Fruit fly (Drosophila melanogaster): ENCODE results near the gene Smyd3.

Smyd3 gene

dm6 chrX:2581793-2582503 is 26.7 kb downstream of the Smyd3 start (continued):
- TF ChIP-seq sd (tag; optimal IDR thresholded peaks at IDR 0.05) = peak; percentile 52
- peak; percentile 84 for TF ChIP-seq her (GFP tag; optimal IDR thresholded peaks at IDR 0.05)
- no peak for TF ChIP-seq yki (optimal IDR thresholded peaks at IDR 0.05)
- TF ChIP-seq gem (tag; optimal IDR thresholded peaks at IDR 0.05) = peak; percentile 80
- TF ChIP-seq corto (GFP tag; optimal IDR thresholded peaks at IDR 0.05) = no peak
- no peak for TF ChIP-seq Lhr (GFP tag; optimal IDR thresholded peaks at IDR 0.05)
- peak; percentile 39 for TF ChIP-seq Blimp-1 (GFP tag; optimal IDR thresholded peaks at IDR 0.05)
- no peak for TF ChIP-seq insv (GFP tag; optimal IDR thresholded peaks at IDR 0.05)
- peak; percentile 70 for TF ChIP-seq CG7357 (GFP tag; IDR thresholded peaks at IDR 0.05)
- no peak for TF ChIP-seq sc (optimal IDR thresholded peaks at IDR 0.05)
- TF ChIP-seq sc (GFP tag; optimal IDR thresholded peaks at IDR 0.05) = no peak
- peak; percentile 80 for TF ChIP-seq Side (GFP tag; optimal IDR thresholded peaks at IDR 0.05)
- TF ChIP-seq prd (optimal IDR thresholded peaks at IDR 0.05) = no peak
- TF ChIP-seq prd (GFP tag; IDR thresholded peaks at IDR 0.05) = peak; percentile 86
- TF ChIP-seq tgo (GFP tag; IDR thresholded peaks at IDR 0.05) = peak; percentile 78
- peak; percentile 79 for TF ChIP-seq CG11456 (GFP tag; IDR thresholded peaks at IDR 0.05)
- no peak for TF ChIP-seq Stat92E (GFP tag; optimal IDR thresholded peaks at IDR 0.05)
- TF ChIP-seq pfk (GFP tag; optimal IDR thresholded peaks at IDR 0.05) = no peak
- TF ChIP-seq CG7963 (GFP tag; IDR thresholded peaks at IDR 0.05; ENCODE audit: partially characterized antibody) = no peak
- TF ChIP-seq CG11696 (GFP tag; IDR thresholded peaks at IDR 0.05) = 0 out of 2 replicates have a peak, but pooled peaks have one; percentile 29
- peak; percentile 54 for TF ChIP-seq CG2712 (tag; optimal IDR thresholded peaks at IDR 0.05)
- peak; percentile 23 for TF ChIP-seq CG10274 (GFP tag; optimal IDR thresholded peaks at IDR 0.05)
- peak; percentile 59 for TF ChIP-seq CG12219 (GFP tag; optimal IDR thresholded peaks at IDR 0.05)
- no peak for TF ChIP-seq CG10565 (GFP tag; optimal IDR thresholded peaks at IDR 0.05)
- peak; percentile 35 for TF ChIP-seq CG13123 (GFP tag; optimal IDR thresholded peaks at IDR 0.05)
- TF ChIP-seq chn (GFP tag; optimal IDR thresholded peaks at IDR 0.05) = peak; percentile 29
- TF ChIP-seq mld (GFP tag; IDR thresholded peaks at IDR 0.05; ENCODE audit: partially characterized antibody) = no peak
- TF ChIP-seq Dll (GFP tag; IDR thresholded peaks at IDR 0.05; ENCODE audit: partially characterized antibody) = no peak
- TF ChIP-seq inv (GFP tag; IDR thresholded peaks at IDR 0.05; ENCODE audit: partially characterized antibody) = no peak
- peak; percentile 29 for TF ChIP-seq oc (tag; optimal IDR thresholded peaks at IDR 0.05)
- TF ChIP-seq CoRest (tag; optimal IDR thresholded peaks at IDR 0.05) = peak; percentile 52
- peak; percentile 95 for TF ChIP-seq lab (GFP tag; optimal IDR thresholded peaks at IDR 0.05)
- TF ChIP-seq CG9215 (GFP tag; IDR thresholded peaks at IDR 0.05) = peak; percentile 69
- no peak for TF ChIP-seq CG34376 (GFP tag; optimal IDR thresholded peaks at IDR 0.05)
- peak; percentile 78 for TF ChIP-seq CG6854 (GFP tag; optimal IDR thresholded peaks at IDR 0.05)
- no peak for TF ChIP-seq CG6791 (GFP tag; IDR thresholded peaks at IDR 0.05; ENCODE audit: partially characterized antibody)
- peak; percentile 1 for TF ChIP-seq CG17829 (tag; optimal IDR thresholded peaks at IDR 0.05)
- peak; percentile 71; the same call in 2 of the 3 replicates for TF ChIP-seq CG11093 (GFP tag; IDR thresholded peaks at IDR 0.05)
- TF ChIP-seq CG10267 (tag; optimal IDR thresholded peaks at IDR 0.05) = peak; percentile 52
- TF ChIP-seq CG7987 (GFP tag; optimal IDR thresholded peaks at IDR 0.05) = peak; percentile 4
- TF ChIP-seq al (GFP tag; IDR thresholded peaks at IDR 0.05) = peak; percentile 46
- TF ChIP-seq Rx (GFP tag; IDR thresholded peaks at IDR 0.05) = peak; percentile 67
- peak; percentile 79 for TF ChIP-seq HLH3B (GFP tag; IDR thresholded peaks at IDR 0.05)
- TF ChIP-seq CG1233 (GFP tag; optimal IDR thresholded peaks at IDR 0.05) = peak; percentile 67
- TF ChIP-seq CG8290 (GFP tag; optimal IDR thresholded peaks at IDR 0.05) = no peak
- peak in 1 of 2 experiments; percentile 91 for TF ChIP-seq CG8290 (tag; optimal IDR thresholded peaks at IDR 0.05)
- no peak for TF ChIP-seq run (tag; optimal IDR thresholded peaks at IDR 0.05)
- TF ChIP-seq CG16813 (GFP tag; IDR thresholded peaks at IDR 0.05; ENCODE audit: partially characterized antibody) = no peak
- peak; percentile 82 for TF ChIP-seq ems (GFP tag; optimal IDR thresholded peaks at IDR 0.05)
